Fruit fly (Drosophila melanogaster): ENCODE measurements around the gene CG2150.

- TF ChIP-seq Sin3A (optimal IDR thresholded peaks at IDR 0.05) (no peak), h (optimal IDR thresholded peaks at IDR 0.05) (no peak), insv (optimal IDR thresholded peaks at IDR 0.05) (no peak), psq (optimal IDR thresholded peaks at IDR 0.05) (no peak), Myc (optimal IDR thresholded peaks at IDR 0.05) (no peak)
These were observed 3.0 kb downstream of the CG2150 start, which contains the start of gene Smvt for dm6 chr3R:31761529-31762009.

All from Kc167 (cell line).